Worm (Caenorhabditis elegans) whole organism, L3 larva: ENCODE data around the gene gcy-8.

Source experiments
- ceh-82 ChIP-seq: fragments of 150-350 bp; optimal IDR thresholded peaks from 2 replicates; lab custom pipeline; 2014; ENCODE audit warnings: missing biosample characterization, missing genetic modification characterization
- mdl-1 ChIP-seq: fragments of 150-350 bp; optimal IDR thresholded peaks from 2 replicates; lab custom pipeline; 2014; ENCODE audit warnings: missing biosample characterization, missing genetic modification characterization
- snpc-4 ChIP-seq: fragments of 150-350 bp; optimal IDR thresholded peaks from 2 replicates; lab custom pipeline; 2014; ENCODE audit warnings: missing biosample characterization, missing genetic modification characterization

ce11 chrIV:7954006-7954405 lies 26.1 kb downstream of the gcy-8 start:
- TF ChIP-seq ceh-82 (tag; lab: Kevin White, UChicago) = no peak
- no peak for TF ChIP-seq mdl-1 (tag; lab: Kevin White, UChicago)
- no peak for TF ChIP-seq snpc-4
